Fruit fly (Drosophila melanogaster) whole organism, embryonic: Measurements from ENCODE around the gene CG9676.

Experiments used
- B-H1 ChIP-seq: fragments of 200-800 bp; sonication (Bioruptor generic); IDR thresholded peaks from 3 replicates; pipeline ENCODE4 v1.3.6; 2022; ENCODE audit warnings: missing biosample characterization, missing genetic modification characterization
- Blimp-1 ChIP-seq: fragments of 200-800 bp; sonication (Bioruptor generic); optimal IDR thresholded peaks from 3 replicates; lab custom pipeline; 2018; ENCODE audit warnings: missing biosample characterization, missing genetic modification characterization, mild to moderate bottlenecking, moderate library complexity, missing genetic modification reagents
- CG10462 ChIP-seq: fragments of 200-800 bp; sonication (Bioruptor generic); optimal IDR thresholded peaks from 2 replicates; lab custom pipeline; 2016; ENCODE audit warnings: missing biosample characterization, missing genetic modification characterization
- CG10543 ChIP-seq: fragments of 200-800 bp; sonication (Bioruptor generic); optimal IDR thresholded peaks from 3 replicates; lab custom pipeline; 2017; ENCODE audit warnings: missing biosample characterization, mild to moderate bottlenecking, missing genetic modification characterization, moderate library complexity
- CG12236 ChIP-seq: fragments of 200-800 bp; sonication (Bioruptor generic); optimal IDR thresholded peaks from 2 replicates; lab custom pipeline; 2016; ENCODE audit warnings: missing biosample characterization, missing genetic modification characterization
- CG1233 ChIP-seq: fragments of 200-800 bp; sonication (Bioruptor generic); optimal IDR thresholded peaks from 4 replicates; lab custom pipeline; 2018; ENCODE audit warnings: missing biosample characterization, mild to moderate bottlenecking, missing genetic modification characterization
- CG13624 ChIP-seq: fragments of 200-800 bp; sonication (Bioruptor generic); optimal IDR thresholded peaks from 2 replicates; lab custom pipeline; 2016; ENCODE audit warnings: missing biosample characterization, missing genetic modification characterization
- CG14014 ChIP-seq: fragments of 200-800 bp; sonication (Bioruptor generic); IDR thresholded peaks from 2 replicates; pipeline ENCODE4 v1.3.6; 2022; ENCODE audit warnings: missing biosample characterization, missing genetic modification characterization
- CG14667 ChIP-seq: fragments of 200-800 bp; sonication (Bioruptor generic); IDR thresholded peaks from 2 replicates; pipeline ENCODE4 v1.3.6; 2022; ENCODE audit warnings: missing biosample characterization, missing genetic modification characterization
- CG15696 ChIP-seq: fragments of 200-800 bp; sonication (Bioruptor generic); optimal IDR thresholded peaks from 2 replicates; lab custom pipeline; 2019; ENCODE audit warnings: missing biosample characterization, mild to moderate bottlenecking, missing genetic modification characterization, moderate library complexity
- CG17186 ChIP-seq: fragments of 200-800 bp; sonication (Bioruptor generic); optimal IDR thresholded peaks from 3 replicates; lab custom pipeline; 2017; ENCODE audit warnings: missing biosample characterization, missing genetic modification reagents, missing genetic modification characterization
- CG17361 ChIP-seq: fragments of 200-800 bp; sonication (Bioruptor generic); IDR thresholded peaks from 3 replicates; pipeline ENCODE4 v1.3.6; 2022; ENCODE audit warnings: missing biosample characterization, missing genetic modification characterization
- CG5180 ChIP-seq: fragments of 200-800 bp; sonication (Bioruptor generic); optimal IDR thresholded peaks from 3 replicates; lab custom pipeline; 2017; ENCODE audit warnings: missing biosample characterization, missing genetic modification characterization, mild to moderate bottlenecking, moderate library complexity, missing genetic modification reagents
- CG7963 ChIP-seq: fragments of 200-800 bp; sonication (Bioruptor generic); IDR thresholded peaks from 3 replicates; pipeline ENCODE4 v1.3.6; 2022; ENCODE audit warnings: missing biosample characterization, missing genetic modification characterization; ENCODE audit not compliant: partially characterized antibody
- CG8089 ChIP-seq: fragments of 200-800 bp; sonication (Bioruptor generic); optimal IDR thresholded peaks from 3 replicates; lab custom pipeline; 2016; ENCODE audit warnings: missing biosample characterization, missing genetic modification characterization
- CG8388 ChIP-seq: fragments of 200-800 bp; sonication (Bioruptor generic); optimal IDR thresholded peaks from 2 replicates; lab custom pipeline; 2019; ENCODE audit warnings: missing biosample characterization, mild to moderate bottlenecking, missing genetic modification characterization, moderate library complexity
- CG8924 ChIP-seq: fragments of 200-800 bp; optimal IDR thresholded peaks from 3 replicates; lab custom pipeline; 2019; ENCODE audit warnings: missing biosample characterization, mild to moderate bottlenecking, missing genetic modification characterization, moderate library complexity
- E2f2 ChIP-seq: fragments of 200-800 bp; sonication (Bioruptor generic); IDR thresholded peaks from 2 replicates; pipeline ENCODE4 v1.3.6; 2022; ENCODE audit warnings: missing biosample characterization, missing genetic modification characterization
- Hand ChIP-seq: fragments of 200-800 bp; sonication (Bioruptor generic); optimal IDR thresholded peaks from 2 replicates; lab custom pipeline; 2017; ENCODE audit warnings: mild to moderate bottlenecking, missing biosample characterization, missing genetic modification reagents, missing genetic modification characterization
- Hr3 ChIP-seq: fragments of 200-800 bp; sonication (Bioruptor generic); optimal IDR thresholded peaks from 3 replicates; lab custom pipeline; 2016; ENCODE audit warnings: missing biosample characterization, missing genetic modification characterization
- Opbp ChIP-seq: fragments of 200-800 bp; sonication (Bioruptor generic); IDR thresholded peaks from 3 replicates; pipeline ENCODE4 v1.3.6; 2022; ENCODE audit warnings: missing biosample characterization, missing genetic modification characterization; ENCODE audit not compliant: partially characterized antibody
- Scr ChIP-seq: fragments of 200-800 bp; sonication (Bioruptor generic); IDR thresholded peaks from 2 replicates; pipeline ENCODE4 v1.3.6; 2022; ENCODE audit warnings: missing biosample characterization, missing genetic modification characterization; ENCODE audit not compliant: partially characterized antibody
- Side ChIP-seq: fragments of 200-800 bp; sonication (Bioruptor generic); optimal IDR thresholded peaks from 2 replicates; lab custom pipeline; 2016; ENCODE audit warnings: missing biosample characterization, missing genetic modification characterization
- Ssrp ChIP-seq: fragments of 200-800 bp; sonication (Bioruptor generic); optimal IDR thresholded peaks from 2 replicates; lab custom pipeline; 2018; ENCODE audit warnings: missing biosample characterization, mild to moderate bottlenecking, missing genetic modification characterization, moderate library complexity
- ap ChIP-seq: fragments of 200-800 bp; sonication (Bioruptor generic); IDR thresholded peaks from 2 replicates; pipeline ENCODE4 v1.3.6; 2022; ENCODE audit warnings: missing biosample characterization, missing genetic modification characterization
- bsh ChIP-seq, 2 experiments: fragments of 200-800 bp; sonication (Bioruptor generic); optimal IDR thresholded peaks; 2 replicates each; lab custom pipeline; 2017 to 2018; ENCODE audit warnings: mild to moderate bottlenecking in 2 of 2, missing biosample characterization in 2 of 2, missing genetic modification characterization in 2 of 2, moderate library complexity in 1 of 2
- chinmo ChIP-seq: fragments of 200-800 bp; sonication (Bioruptor generic); IDR thresholded peaks from 4 replicates; pipeline ENCODE4 v1.3.6; 2022; ENCODE audit warnings: missing biosample characterization, missing genetic modification characterization; ENCODE audit not compliant: partially characterized antibody
- corto ChIP-seq: fragments of 200-800 bp; sonication (Bioruptor generic); optimal IDR thresholded peaks from 2 replicates; lab custom pipeline; 2016; ENCODE audit warnings: missing biosample characterization, mild to moderate bottlenecking, missing genetic modification characterization, moderate library complexity
- danr ChIP-seq: fragments of 200-800 bp; sonication (Bioruptor generic); IDR thresholded peaks from 2 replicates; pipeline ENCODE4 v1.3.6; 2022; ENCODE audit warnings: missing biosample characterization, missing genetic modification characterization
- en ChIP-seq: fragments of 200-800 bp; sonication (Bioruptor generic); optimal IDR thresholded peaks from 2 replicates; lab custom pipeline; 2016; ENCODE audit warnings: missing biosample characterization, missing genetic modification characterization
- insv ChIP-seq, 2 experiments: fragments of 200-800 bp; sonication (Bioruptor generic); optimal IDR thresholded peaks; 3 replicates each; lab custom pipeline; 2016 to 2018; ENCODE audit warnings: missing biosample characterization in 2 of 2, missing genetic modification characterization in 2 of 2
- jing ChIP-seq: fragments of 200-800 bp; sonication (Bioruptor generic); optimal IDR thresholded peaks from 2 replicates; lab custom pipeline; 2018; ENCODE audit warnings: missing biosample characterization, mild to moderate bottlenecking, missing genetic modification characterization
- jumu ChIP-seq: fragments of 200-800 bp; sonication (Bioruptor generic); optimal IDR thresholded peaks from 3 replicates; lab custom pipeline; 2016; ENCODE audit warnings: missing biosample characterization, missing genetic modification characterization
- kay ChIP-seq: fragments of 200-800 bp; sonication (Bioruptor generic); optimal IDR thresholded peaks from 2 replicates; lab custom pipeline; 2016; ENCODE audit warnings: missing biosample characterization, missing genetic modification characterization
- lbe ChIP-seq: fragments of 200-800 bp; sonication (Bioruptor generic); optimal IDR thresholded peaks from 2 replicates; lab custom pipeline; 2016; ENCODE audit warnings: missing biosample characterization, mild to moderate bottlenecking, missing genetic modification characterization
- luna ChIP-seq: fragments of 200-800 bp; sonication (Bioruptor generic); optimal IDR thresholded peaks from 2 replicates; lab custom pipeline; 2016; ENCODE audit warnings: missing biosample characterization, missing genetic modification characterization
- maf-S ChIP-seq: fragments of 200-800 bp; sonication (Bioruptor generic); optimal IDR thresholded peaks from 2 replicates; lab custom pipeline; 2016; ENCODE audit warnings: missing biosample characterization, missing genetic modification characterization
- mld ChIP-seq: fragments of 200-800 bp; sonication (Bioruptor generic); IDR thresholded peaks from 3 replicates; pipeline ENCODE4 v1.3.6; 2022; ENCODE audit warnings: missing biosample characterization, missing genetic modification characterization; ENCODE audit not compliant: partially characterized antibody
- pnt ChIP-seq: fragments of 200-800 bp; sonication (Bioruptor generic); optimal IDR thresholded peaks from 3 replicates; lab custom pipeline; 2016; ENCODE audit warnings: missing biosample characterization, missing genetic modification characterization
- prd ChIP-seq, 3 experiments: fragments of >200 bp in 2 of 3; fragments of 200-800 bp in 1 of 3; sonication (Bioruptor generic) in 1 of 3; optimal IDR thresholded peaks in 2 of 3; IDR thresholded peaks in 1 of 3; 2 replicates in 2 of 3; 3 replicates in 1 of 3; pipeline versions ENCODE4 v1.3.6 to Lab custom; 2017 to 2022; ENCODE audit warnings: missing biosample characterization in 1 of 3, missing genetic modification characterization in 1 of 3
- pum ChIP-seq: fragments of 200-800 bp; sonication (Bioruptor generic); optimal IDR thresholded peaks from 2 replicates; lab custom pipeline; 2016; ENCODE audit warnings: missing biosample characterization, missing genetic modification characterization
- pzg ChIP-seq: fragments of 200-800 bp; sonication (Bioruptor generic); optimal IDR thresholded peaks from 3 replicates; lab custom pipeline; 2018; ENCODE audit warnings: missing biosample characterization, mild to moderate bottlenecking, missing genetic modification characterization, moderate library complexity
- repo ChIP-seq: fragments of 200-800 bp; sonication (Bioruptor generic); optimal IDR thresholded peaks from 2 replicates; lab custom pipeline; 2016; ENCODE audit warnings: missing biosample characterization, missing genetic modification characterization
- sc ChIP-seq, 3 experiments: fragments of >200 bp in 2 of 3; fragments of 200-800 bp in 1 of 3; sonication (Bioruptor generic) in 1 of 3; optimal IDR thresholded peaks; 2 replicates in 2 of 3; 3 replicates in 1 of 3; lab custom pipeline; 2017; ENCODE audit warnings: mild to moderate bottlenecking in 1 of 3, missing biosample characterization in 1 of 3, missing genetic modification characterization in 1 of 3, missing genetic modification reagents in 1 of 3
- scrt ChIP-seq: fragments of 200-800 bp; sonication (Bioruptor generic); optimal IDR thresholded peaks from 2 replicates; lab custom pipeline; 2018; ENCODE audit warnings: missing biosample characterization, mild to moderate bottlenecking, missing genetic modification characterization, moderate library complexity
- stwl ChIP-seq: fragments of 200-800 bp; sonication (Bioruptor generic); optimal IDR thresholded peaks from 3 replicates; lab custom pipeline; 2018; ENCODE audit warnings: missing biosample characterization, mild to moderate bottlenecking, missing genetic modification characterization, moderate library complexity
- unc-4 ChIP-seq: fragments of 200-800 bp; sonication (Bioruptor generic); IDR thresholded peaks from 2 replicates; pipeline ENCODE4 v1.3.6; 2022; ENCODE audit warnings: missing biosample characterization, missing genetic modification characterization; ENCODE audit not compliant: partially characterized antibody
- vfl ChIP-seq: fragments of 200-800 bp; sonication (Bioruptor generic); optimal IDR thresholded peaks from 2 replicates; lab custom pipeline; 2016; ENCODE audit warnings: missing biosample characterization, missing genetic modification characterization
- yki ChIP-seq: fragments of >200 bp; optimal IDR thresholded peaks from 3 replicates; lab custom pipeline; 2018
- zen ChIP-seq: fragments of 200-800 bp; sonication (Bioruptor generic); optimal IDR thresholded peaks from 3 replicates; lab custom pipeline; 2018; ENCODE audit warnings: missing biosample characterization, mild to moderate bottlenecking, missing genetic modification characterization, moderate library complexity

Gene CG9676

dm6 chrX:16683765-16684164 is 16.2 kb downstream of the CG9676 start, which contains the start of gene Axs (continued):
- TF ChIP-seq zen (tag; lab: Kevin White, UChicago) (no peak), stwl (tag; lab: Kevin White, UChicago) (peak; percentile 64), bsh (GFP tag; optimal IDR thresholded peaks at IDR 0.05; lab: Kevin White, UChicago) (no peak), chinmo (GFP tag; lab: Robert Waterston, UW) (peak; percentile 99), unc-4 (peak; percentile 64), CG12236 (GFP tag; lab: Kevin White, UChicago) (no peak), CG8089 (GFP tag; lab: Kevin White, UChicago) (no peak), pzg (GFP tag; lab: Kevin White, UChicago) (peak; percentile 59), yki (lab: Kevin White, UChicago) (no peak), Scr (GFP tag; lab: Robert Waterston, UW) (peak; percentile 68), en (GFP tag; lab: Kevin White, UChicago) (no peak), Hand (GFP tag; lab: Kevin White, UChicago) (no peak), jumu (GFP tag; lab: Kevin White, UChicago) (peak; percentile 16), CG10543 (GFP tag; lab: Kevin White, UChicago) (no peak), Side (GFP tag; lab: Kevin White, UChicago) (no peak), vfl (peak; percentile 46), CG17361 (GFP tag; lab: Robert Waterston, UW) (no peak), CG8924 (peak; percentile 35), corto (GFP tag; lab: Kevin White, UChicago) (no peak), lbe (GFP tag; lab: Kevin White, UChicago) (no peak), CG15696 (tag; lab: Kevin White, UChicago) (no peak), pum (GFP tag; lab: Kevin White, UChicago) (peak; percentile 9), mld (GFP tag; lab: Robert Waterston, UW) (peak; percentile 70; the same call in 2 of the 3 replicates), luna (GFP tag; lab: Kevin White, UChicago) (no peak), maf-S (no peak), Ssrp (tag; lab: Kevin White, UChicago) (no peak), CG7963 (GFP tag; lab: Robert Waterston, UW) (peak; percentile 60; the same call in 1 of the 3 replicates), ap (GFP tag; lab: Robert Waterston, UW) (no peak), CG8388 (GFP tag; lab: Kevin White, UChicago) (no peak), E2f2 (GFP tag; lab: Robert Waterston, UW) (peak; percentile 99), CG13624 (GFP tag; lab: Kevin White, UChicago) (peak; percentile 6), B-H1 (GFP tag; lab: Robert Waterston, UW) (no peak), jing (GFP tag; lab: Kevin White, UChicago) (no peak), Blimp-1 (GFP tag; lab: Kevin White, UChicago) (no peak), Opbp (GFP tag; lab: Robert Waterston, UW) (peak; percentile 84), insv (GFP tag; optimal IDR thresholded peaks at IDR 0.05; lab: Kevin White, UChicago) (peak in 1 of 2 experiments; percentile 20), prd (optimal IDR thresholded peaks at IDR 0.05; lab: Kevin White, UChicago) (no peak), prd (GFP tag; IDR thresholded peaks at IDR 0.05; lab: Robert Waterston, UW) (no peak), CG1233 (GFP tag; lab: Kevin White, UChicago) (no peak), danr (GFP tag; lab: Robert Waterston, UW) (no peak), kay (GFP tag; lab: Kevin White, UChicago) (no peak), CG10462 (no peak), CG14014 (GFP tag; lab: Robert Waterston, UW) (no peak), CG14667 (GFP tag; lab: Robert Waterston, UW) (no peak), CG5180 (GFP tag; lab: Kevin White, UChicago) (no peak), sc (optimal IDR thresholded peaks at IDR 0.05; lab: Kevin White, UChicago) (no peak), sc (GFP tag; optimal IDR thresholded peaks at IDR 0.05; lab: Kevin White, UChicago) (no peak), Hr3 (GFP tag; lab: Kevin White, UChicago) (no peak), scrt (GFP tag; lab: Kevin White, UChicago) (peak; percentile 69), repo (GFP tag; lab: Kevin White, UChicago) (no peak), pnt (GFP tag; lab: Kevin White, UChicago) (no peak), CG17186 (peak; percentile 40)
